Worm (Caenorhabditis elegans): ENCODE measurements around the gene C45B11.8.

- TF ChIP-seq med-1 (GFP tag; optimal IDR thresholded peaks at IDR 0.05; ENCODE audit: insufficient read depth) (no peak), ztf-23 (GFP tag; IDR thresholded peaks at IDR 0.05) (no peak), tab-1 (GFP tag; IDR thresholded peaks at IDR 0.05) (no peak), klf-2 (GFP tag; conservative IDR thresholded peaks at IDR 0.05) (no peak), cog-1 (tag; optimal IDR thresholded peaks at IDR 0.05) (no peak)
Observed at ce11 chrV:11076028-11076402, 35.4 kb downstream of the C45B11.8 start.
